Worm (Caenorhabditis elegans): Measurements from ENCODE around the gene F52D2.5.

Gene F52D2.5

DNA sequence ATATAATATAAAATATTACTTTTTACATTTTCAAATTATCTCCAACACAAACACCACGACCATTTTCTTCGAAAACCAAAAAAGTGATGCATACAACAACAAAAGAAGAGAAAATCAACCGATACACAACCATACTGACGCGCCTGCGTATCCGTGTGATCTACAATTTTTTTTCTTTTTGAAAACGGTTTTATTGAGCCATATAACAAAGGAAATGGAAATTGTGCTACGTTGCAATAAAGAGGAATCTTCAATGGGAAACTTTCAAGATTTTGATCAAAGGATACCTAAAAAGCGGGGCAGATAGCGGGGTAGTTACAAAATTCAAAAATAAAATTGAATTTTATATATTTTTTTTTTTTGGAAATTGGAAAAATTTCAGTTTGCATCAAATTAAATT is at the start of gene F52D2.5:
TSS of gene F52D2.5 (minus strand) at position 101 of the 400 bp plus-strand sequence.
- TF ChIP-seq unc-62 (GFP tag; optimal IDR thresholded peaks at IDR 0.05) (no peak), snpc-4 (tag; optimal IDR thresholded peaks at IDR 0.05) (no peak), ztf-4 (tag; optimal IDR thresholded peaks at IDR 0.05) (no peak), fos-1 (tag; optimal IDR thresholded peaks at IDR 0.05) (no peak), nhr-43 (tag; optimal IDR thresholded peaks at IDR 0.05; ENCODE audit: poor library complexity, severe bottlenecking) (no peak), nhr-11 (tag; optimal IDR thresholded peaks at IDR 0.05) (no peak), nhr-237 (tag; optimal IDR thresholded peaks at IDR 0.05) (no peak), elt-3 (tag; optimal IDR thresholded peaks at IDR 0.05) (no peak), egl-5 (tag; optimal IDR thresholded peaks at IDR 0.05) (no peak), nhr-67 (tag; optimal IDR thresholded peaks at IDR 0.05) (no peak), jun-1 (tag; optimal IDR thresholded peaks at IDR 0.05) (no peak), pha-4 (tag; optimal IDR thresholded peaks at IDR 0.05) (no peak), ceh-82 (tag; optimal IDR thresholded peaks at IDR 0.05) (no peak)

ce11 chrX:2021558-2021957 is 47.0 kb upstream of the F52D2.5 start:
- TF ChIP-seq pqm-1 (tag; optimal IDR thresholded peaks at IDR 0.05) (peak; percentile 34), egl-5 (tag; optimal IDR thresholded peaks at IDR 0.05) (no peak), unc-62 (GFP tag; optimal IDR thresholded peaks at IDR 0.05) (no peak), elt-2 (tag; optimal IDR thresholded peaks at IDR 0.05) (peak; percentile 46), pha-4 (tag; optimal IDR thresholded peaks at IDR 0.05) (peak; percentile 24), nhr-25 (tag; optimal IDR thresholded peaks at IDR 0.05) (no peak), fkh-2 (tag; optimal IDR thresholded peaks at IDR 0.05) (no peak)

DNA sequence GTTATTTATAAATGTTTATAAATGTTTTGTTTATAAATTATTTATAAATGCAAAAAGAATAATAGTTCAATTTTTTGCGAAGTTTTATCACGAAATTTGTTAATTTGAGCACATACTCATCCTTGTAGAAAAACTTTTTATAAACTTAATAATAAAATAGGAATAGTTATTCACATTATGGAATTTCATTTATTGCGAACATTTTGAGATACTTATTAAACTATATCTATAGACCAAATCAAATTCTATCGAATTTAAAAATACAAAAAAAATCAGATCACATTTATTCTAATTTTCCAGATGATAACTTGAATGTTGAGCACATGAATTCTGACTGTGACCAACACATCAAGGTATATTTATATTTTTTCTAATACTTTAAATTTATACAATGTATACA is 44.2 kb upstream of the F52D2.5 start, which contains the start of gene Y102A11A.3:
TSS of gene Y102A11A.3 (plus strand) at position 301 of the 400 bp plus-strand sequence.
- no peak for TF ChIP-seq egl-5 (tag; optimal IDR thresholded peaks at IDR 0.05)
- no peak for TF ChIP-seq ztf-4 (tag; optimal IDR thresholded peaks at IDR 0.05)
- TF ChIP-seq nhr-11 (tag; optimal IDR thresholded peaks at IDR 0.05): no peak
- TF ChIP-seq nhr-77 (tag; optimal IDR thresholded peaks at IDR 0.05): no peak
- TF ChIP-seq pqm-1 (tag; optimal IDR thresholded peaks at IDR 0.05): no peak
- TF ChIP-seq unc-62 (GFP tag; optimal IDR thresholded peaks at IDR 0.05): no peak
- no peak for TF ChIP-seq elt-1 (tag; optimal IDR thresholded peaks at IDR 0.05)
- TF ChIP-seq ceh-28 (tag; optimal IDR thresholded peaks at IDR 0.05): no peak
- no peak for TF ChIP-seq fkh-2 (tag; optimal IDR thresholded peaks at IDR 0.05)
- no peak for TF ChIP-seq zag-1 (tag; optimal IDR thresholded peaks at IDR 0.05)
- TF ChIP-seq nhr-28 (tag; optimal IDR thresholded peaks at IDR 0.05): no peak
- no peak for TF ChIP-seq nhr-12 (tag; optimal IDR thresholded peaks at IDR 0.05)

DNA sequence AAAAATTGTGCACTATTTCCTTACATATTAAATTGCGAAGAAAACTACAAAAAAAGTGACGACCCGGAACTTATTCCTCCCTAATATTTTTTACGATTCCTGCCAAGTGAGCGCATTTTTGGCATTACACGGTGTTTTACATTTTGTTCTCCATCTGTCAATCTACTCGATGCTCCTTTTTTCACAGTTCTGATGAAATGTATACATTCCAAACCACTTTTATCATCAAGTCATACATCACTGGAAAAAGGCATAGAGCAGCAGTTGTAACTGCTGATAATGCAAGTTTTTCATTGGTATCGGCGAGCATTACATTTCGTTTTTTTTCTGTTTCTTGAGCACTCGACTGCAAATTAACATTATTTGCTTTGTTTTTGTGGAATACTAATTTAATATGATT is 43.6 kb upstream of the F52D2.5 start:
- no peak for TF ChIP-seq elt-1 (tag; optimal IDR thresholded peaks at IDR 0.05)
- TF ChIP-seq pqm-1 (tag; optimal IDR thresholded peaks at IDR 0.05): peak; percentile 52
- peak; percentile 74 for TF ChIP-seq elt-2 (tag; optimal IDR thresholded peaks at IDR 0.05)

DNA sequence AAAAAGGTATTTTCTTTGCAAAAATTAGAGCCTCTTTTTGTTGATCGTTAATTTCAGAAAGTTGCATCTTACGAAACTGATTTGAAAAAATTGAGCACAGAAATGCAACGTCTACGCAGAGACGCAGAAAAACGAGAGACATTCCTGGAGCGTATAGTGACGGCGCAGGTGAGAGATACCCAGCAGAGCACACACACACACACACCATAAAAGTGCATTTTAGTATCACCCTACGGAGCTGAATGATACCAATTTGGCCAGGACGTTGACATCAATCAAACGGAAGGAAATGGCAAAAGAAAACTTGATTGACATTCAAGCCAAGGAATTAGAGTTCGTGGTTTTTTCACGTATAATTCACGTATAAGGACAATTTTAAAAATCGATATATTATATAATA is 39.9 kb upstream of the F52D2.5 start:
- TF ChIP-seq sea-2 (GFP tag; optimal IDR thresholded peaks at IDR 0.05) (no peak), zag-1 (tag; optimal IDR thresholded peaks at IDR 0.05) (no peak), aly-2 (tag; optimal IDR thresholded peaks at IDR 0.05) (no peak), nhr-237 (tag; optimal IDR thresholded peaks at IDR 0.05) (no peak), ceh-28 (tag; optimal IDR thresholded peaks at IDR 0.05) (no peak), ama-1 (optimal IDR thresholded peaks at IDR 0.05) (no peak), pqm-1 (tag; optimal IDR thresholded peaks at IDR 0.05) (peak; percentile 76), unc-62 (GFP tag; optimal IDR thresholded peaks at IDR 0.05) (no peak), elt-3 (tag; optimal IDR thresholded peaks at IDR 0.05) (no peak), egl-5 (tag; optimal IDR thresholded peaks at IDR 0.05) (no peak), nhr-23 (tag; optimal IDR thresholded peaks at IDR 0.05) (no peak), snpc-4 (tag; optimal IDR thresholded peaks at IDR 0.05) (no peak), pha-4 (tag; optimal IDR thresholded peaks at IDR 0.05) (peak; percentile 20), nfya-1 (tag; optimal IDR thresholded peaks at IDR 0.05; ENCODE audit: insufficient read depth) (no peak), lin-39 (tag; optimal IDR thresholded peaks at IDR 0.05) (no peak), egl-27 (tag; optimal IDR thresholded peaks at IDR 0.05) (no peak), elt-1 (tag; optimal IDR thresholded peaks at IDR 0.05) (no peak), elt-2 (tag; optimal IDR thresholded peaks at IDR 0.05) (peak; percentile 85), mdl-1 (tag; optimal IDR thresholded peaks at IDR 0.05) (no peak), eor-1 (tag; optimal IDR thresholded peaks at IDR 0.05) (no peak), ceh-9 (tag; optimal IDR thresholded peaks at IDR 0.05) (no peak), lin-15B (tag; optimal IDR thresholded peaks at IDR 0.05) (no peak), R02D3.7 (tag; optimal IDR thresholded peaks at IDR 0.05) (no peak), unc-39 (tag; optimal IDR thresholded peaks at IDR 0.05) (no peak), jun-1 (tag; optimal IDR thresholded peaks at IDR 0.05) (peak; percentile 42), nhr-28 (tag; optimal IDR thresholded peaks at IDR 0.05) (no peak), skn-1 (tag; optimal IDR thresholded peaks at IDR 0.05) (no peak)
